Worm (Caenorhabditis elegans) whole organism, young adult: ENCODE measurements around the gene lgc-38.

Experiments
- C06A6.2 ChIP-seq: fragments of 200-800 bp; sonication (Bioruptor generic); conservative IDR thresholded peaks from 2 replicates; pipeline ENCODE4 v1.3.6; 2022; ENCODE audit warnings: missing genetic modification characterization, missing compliant biosample characterization
- F23B12.7 ChIP-seq: sonication (generic microtip); optimal IDR thresholded peaks from 2 replicates; lab custom pipeline; 2017; ENCODE audit warnings: missing genetic modification characterization, mild to moderate bottlenecking, missing compliant biosample characterization, antibody characterized with exemption, moderate library complexity; ENCODE audit not compliant: insufficient read depth
- F39B2.1 ChIP-seq: fragments of 200-800 bp; sonication (Bioruptor generic); IDR thresholded peaks from 2 replicates; pipeline ENCODE4 v1.3.6; 2022; ENCODE audit warnings: missing genetic modification reagents, missing genetic modification characterization, missing compliant biosample characterization
- Y53G8AR.9 ChIP-seq: fragments of 200-800 bp; sonication (Bioruptor generic); conservative IDR thresholded peaks from 2 replicates; pipeline ENCODE4 v1.3.6; 2022; ENCODE audit warnings: missing genetic modification reagents, missing genetic modification characterization, missing compliant biosample characterization
- dpl-1 ChIP-seq: fragments of 150-350 bp; optimal IDR thresholded peaks from 2 replicates; lab custom pipeline; 2014; ENCODE audit warnings: missing biosample characterization, missing genetic modification reagents, missing genetic modification characterization
- lsy-27 ChIP-seq: sonication (generic microtip); optimal IDR thresholded peaks from 2 replicates; lab custom pipeline; 2017; ENCODE audit warnings: missing genetic modification characterization, mild to moderate bottlenecking, missing compliant biosample characterization, antibody characterized with exemption, missing genotype, borderline replicate concordance; ENCODE audit not compliant: insufficient read depth
- pha-4 ChIP-seq: fragments of 150-350 bp; sonication (generic microtip); optimal IDR thresholded peaks from 2 replicates; lab custom pipeline; 2014; ENCODE audit warnings: missing biosample characterization, missing genetic modification reagents, missing genetic modification characterization
- tbx-9 ChIP-seq: sonication (generic microtip); optimal IDR thresholded peaks from 2 replicates; lab custom pipeline; 2016; ENCODE audit warnings: borderline replicate concordance, missing genetic modification characterization, inconsistent platforms, missing compliant biosample characterization
- unc-62 ChIP-seq: fragments of 150-350 bp; optimal IDR thresholded peaks from 2 replicates; lab custom pipeline; 2014; ENCODE audit warnings: missing biosample characterization, missing genetic modification reagents, missing genetic modification characterization

ce11 chrIII:7019724-7020123 lies 10.8 kb downstream of the lgc-38 start:
- TF ChIP-seq F39B2.1 (GFP tag; lab: Robert Waterston, UW) (no peak), C06A6.2 (GFP tag; lab: Robert Waterston, UW) (no peak), unc-62 (no peak), pha-4 (tag; lab: Kevin White, UChicago) (no peak), dpl-1 (GFP tag; lab: Kevin White, UChicago) (no peak), tbx-9 (no peak), lsy-27 (tag; lab: Kevin White, UChicago) (no peak), Y53G8AR.9 (no peak), F23B12.7 (tag; lab: Kevin White, UChicago) (no peak)
